Worm (Caenorhabditis elegans) whole organism, mixed stage, embryonic: Measurements from ENCODE around the gene M79.2.

ENCODE experiments used
- M03D4.4 ChIP-seq: sonication (generic microtip); optimal IDR thresholded peaks from 2 replicates; lab custom pipeline; 2017; ENCODE audit warnings: mild to moderate bottlenecking, missing genetic modification characterization, missing compliant biosample characterization
- bed-3 ChIP-seq: fragments of 200-800 bp; sonication (Bioruptor generic); optimal IDR thresholded peaks from 3 replicates; lab custom pipeline; 2018; ENCODE audit warnings: mild to moderate bottlenecking, missing genetic modification characterization, moderate library complexity, missing compliant biosample characterization
- ceh-39 ChIP-seq: fragments of 150-350 bp; optimal IDR thresholded peaks from 2 replicates; lab custom pipeline; 2014; ENCODE audit warnings: missing biosample characterization, missing genetic modification characterization
- ceh-83 ChIP-seq: fragments of 200-800 bp; sonication (Bioruptor generic); optimal IDR thresholded peaks from 2 replicates; lab custom pipeline; 2018; ENCODE audit warnings: mild to moderate bottlenecking, missing genetic modification characterization, missing compliant biosample characterization
- ces-1 ChIP-seq: fragments of 150-350 bp; optimal IDR thresholded peaks from 2 replicates; lab custom pipeline; 2014; ENCODE audit warnings: missing biosample characterization, missing genetic modification reagents, missing genetic modification characterization
- cnd-1 ChIP-seq: fragments of 200-800 bp; sonication (Bioruptor generic); optimal IDR thresholded peaks from 2 replicates; lab custom pipeline; 2018; ENCODE audit warnings: mild to moderate bottlenecking, missing genetic modification characterization, missing compliant biosample characterization
- drap-1 ChIP-seq: fragments of 200-800 bp; sonication (Bioruptor generic); optimal IDR thresholded peaks from 3 replicates; lab custom pipeline; 2018; ENCODE audit warnings: mild to moderate bottlenecking, missing genetic modification characterization, missing compliant biosample characterization
- elt-1 ChIP-seq: sonication (generic microtip); optimal IDR thresholded peaks from 2 replicates; lab custom pipeline; 2017; ENCODE audit warnings: missing genetic modification characterization, mild to moderate bottlenecking, missing compliant biosample characterization, antibody characterized with exemption, moderate library complexity, borderline replicate concordance; ENCODE audit not compliant: insufficient read depth
- flh-1 ChIP-seq: fragments of 200-800 bp; sonication (Bioruptor generic); optimal IDR thresholded peaks from 2 replicates; lab custom pipeline; 2018; ENCODE audit warnings: mild to moderate bottlenecking, missing genetic modification characterization, moderate library complexity, missing compliant biosample characterization
- ham-2 ChIP-seq: fragments of 200-800 bp; sonication (Bioruptor generic); optimal IDR thresholded peaks from 2 replicates; lab custom pipeline; 2018; ENCODE audit warnings: mild to moderate bottlenecking, missing genetic modification characterization, missing compliant biosample characterization
- hlh-1 ChIP-seq: fragments of 150-350 bp; optimal IDR thresholded peaks from 2 replicates; lab custom pipeline; 2014; ENCODE audit warnings: missing biosample characterization, missing genetic modification reagents, missing genetic modification characterization
- lin-13 ChIP-seq: fragments of 150-350 bp; optimal IDR thresholded peaks from 2 replicates; lab custom pipeline; 2014; ENCODE audit warnings: missing biosample characterization, missing genetic modification characterization
- lin-32 ChIP-seq: fragments of 200-800 bp; sonication (Bioruptor generic); optimal IDR thresholded peaks from 2 replicates; lab custom pipeline; 2018; ENCODE audit warnings: mild to moderate bottlenecking, missing genetic modification characterization, missing compliant biosample characterization
- lsy-2 ChIP-seq: fragments of 150-350 bp; optimal IDR thresholded peaks from 2 replicates; lab custom pipeline; 2014; ENCODE audit warnings: missing biosample characterization, missing genetic modification characterization
- mab-5 ChIP-seq: fragments of 150-350 bp; optimal IDR thresholded peaks from 2 replicates; lab custom pipeline; 2014; ENCODE audit warnings: missing biosample characterization, missing genetic modification characterization
- mep-1 ChIP-seq: fragments of 150-350 bp; optimal IDR thresholded peaks from 2 replicates; lab custom pipeline; 2017; ENCODE audit warnings: missing biosample characterization, missing genetic modification reagents, missing genetic modification characterization, inconsistent platforms
- mls-2 ChIP-seq: sonication (generic microtip); optimal IDR thresholded peaks from 2 replicates; lab custom pipeline; 2016; ENCODE audit warnings: mild to moderate bottlenecking, missing genetic modification characterization, moderate library complexity, missing compliant biosample characterization
- nhr-12 ChIP-seq: fragments of 150-350 bp; optimal IDR thresholded peaks from 2 replicates; lab custom pipeline; 2014; ENCODE audit warnings: missing biosample characterization, missing genetic modification characterization
- nhr-2 ChIP-seq: fragments of 150-350 bp; optimal IDR thresholded peaks from 2 replicates; lab custom pipeline; 2014; ENCODE audit warnings: missing biosample characterization, missing genetic modification characterization
- nhr-237 ChIP-seq: fragments of 150-350 bp; optimal IDR thresholded peaks from 2 replicates; lab custom pipeline; 2014; ENCODE audit warnings: missing biosample characterization, missing genetic modification characterization
- nhr-28 ChIP-seq: fragments of 150-350 bp; optimal IDR thresholded peaks from 2 replicates; lab custom pipeline; 2014; ENCODE audit warnings: missing biosample characterization, missing genetic modification characterization
- nhr-76 ChIP-seq: sonication (generic microtip); optimal IDR thresholded peaks from 2 replicates; lab custom pipeline; 2017; ENCODE audit warnings: missing biosample characterization, missing genetic modification characterization
- pha-4 ChIP-seq: fragments of 150-350 bp; optimal IDR thresholded peaks from 2 replicates; lab custom pipeline; 2018; ENCODE audit warnings: missing biosample characterization, missing genetic modification reagents, missing genetic modification characterization
- sem-2 ChIP-seq: fragments of 200-800 bp; sonication (Bioruptor generic); optimal IDR thresholded peaks from 2 replicates; lab custom pipeline; 2018; ENCODE audit warnings: mild to moderate bottlenecking, missing genetic modification characterization, missing compliant biosample characterization
- sptf-1 ChIP-seq: sonication (generic microtip); optimal IDR thresholded peaks from 2 replicates; lab custom pipeline; 2017; ENCODE audit warnings: mild to moderate bottlenecking, missing genetic modification characterization, moderate library complexity, missing compliant biosample characterization
- unc-120 ChIP-seq: sonication (generic microtip); optimal IDR thresholded peaks from 2 replicates; lab custom pipeline; 2017; ENCODE audit warnings: missing genetic modification characterization, missing compliant biosample characterization; ENCODE audit not compliant: poor library complexity, severe bottlenecking
- unc-39 ChIP-seq: fragments of 150-350 bp; optimal IDR thresholded peaks from 2 replicates; lab custom pipeline; 2014; ENCODE audit warnings: missing biosample characterization, missing genetic modification characterization
- unc-62 ChIP-seq: fragments of 150-350 bp; optimal IDR thresholded peaks from 2 replicates; lab custom pipeline; 2014; ENCODE audit warnings: missing biosample characterization, missing genetic modification reagents, missing genetic modification characterization
- zip-8 ChIP-seq: fragments of 150-350 bp; optimal IDR thresholded peaks from 2 replicates; lab custom pipeline; 2014; ENCODE audit warnings: missing biosample characterization, missing genetic modification characterization

The M79.2 gene

DNA sequence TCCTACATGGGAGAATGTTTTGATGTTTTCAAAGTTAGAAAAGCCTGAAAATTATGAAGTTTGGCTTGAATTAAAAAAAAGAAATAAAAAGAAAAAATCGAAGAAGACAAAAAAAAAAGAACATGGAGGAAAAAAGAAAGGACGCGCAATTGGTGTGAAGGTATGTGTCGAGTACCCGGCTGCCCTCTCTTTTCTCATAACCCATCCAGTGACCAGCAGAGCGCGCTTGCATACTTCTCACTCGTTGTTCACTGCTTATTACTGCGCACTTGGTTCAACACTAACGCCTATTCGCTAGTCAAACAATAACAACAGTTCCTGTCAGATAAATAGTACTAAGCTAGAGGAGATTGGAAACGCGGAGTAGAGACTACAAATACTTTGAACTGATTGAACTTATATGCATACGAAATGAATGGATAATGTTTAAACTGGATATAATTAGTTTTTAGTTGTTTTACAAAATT is 4.4 kb downstream of the M79.2 start, which contains the start of gene abl-1:
TSS of gene abl-1 (minus strand) at position 51 of the 467 bp plus-strand sequence.
- TF ChIP-seq drap-1 (GFP tag; lab: Kevin White, UChicago) = no peak
- no peak for TF ChIP-seq zip-8 (tag; lab: Kevin White, UChicago)
- TF ChIP-seq ceh-39 = no peak
- peak; percentile 48 for TF ChIP-seq mep-1 (tag; lab: Kevin White, UChicago)
- no peak for TF ChIP-seq elt-1 (tag; lab: Kevin White, UChicago)
- TF ChIP-seq nhr-2 (tag; lab: Kevin White, UChicago) = peak; percentile 23
- TF ChIP-seq ces-1 (GFP tag; lab: Kevin White, UChicago) = no peak
- TF ChIP-seq M03D4.4 = no peak
- TF ChIP-seq unc-120 (tag; lab: Kevin White, UChicago) = no peak
- no peak for TF ChIP-seq ceh-83 (GFP tag; lab: Kevin White, UChicago)
- TF ChIP-seq nhr-12 (tag; lab: Kevin White, UChicago) = no peak
- TF ChIP-seq sem-2 (GFP tag; lab: Kevin White, UChicago) = no peak
- TF ChIP-seq nhr-237 (tag; lab: Kevin White, UChicago) = no peak
- TF ChIP-seq lin-13 (tag; lab: Kevin White, UChicago) = no peak
- TF ChIP-seq hlh-1 (tag; lab: Kevin White, UChicago) = peak; percentile 42
- no peak for TF ChIP-seq mls-2
- peak; percentile 17 for TF ChIP-seq ham-2 (GFP tag; lab: Kevin White, UChicago)
- TF ChIP-seq bed-3 = no peak
- no peak for TF ChIP-seq unc-62 (GFP tag; lab: Kevin White, UChicago)
- no peak for TF ChIP-seq unc-39
- TF ChIP-seq flh-1 = no peak
- no peak for TF ChIP-seq lin-32 (GFP tag; lab: Kevin White, UChicago)
- no peak for TF ChIP-seq nhr-76 (tag; lab: Kevin White, UChicago)
- peak; percentile 74 for TF ChIP-seq pha-4 (tag; lab: Kevin White, UChicago)

DNA sequence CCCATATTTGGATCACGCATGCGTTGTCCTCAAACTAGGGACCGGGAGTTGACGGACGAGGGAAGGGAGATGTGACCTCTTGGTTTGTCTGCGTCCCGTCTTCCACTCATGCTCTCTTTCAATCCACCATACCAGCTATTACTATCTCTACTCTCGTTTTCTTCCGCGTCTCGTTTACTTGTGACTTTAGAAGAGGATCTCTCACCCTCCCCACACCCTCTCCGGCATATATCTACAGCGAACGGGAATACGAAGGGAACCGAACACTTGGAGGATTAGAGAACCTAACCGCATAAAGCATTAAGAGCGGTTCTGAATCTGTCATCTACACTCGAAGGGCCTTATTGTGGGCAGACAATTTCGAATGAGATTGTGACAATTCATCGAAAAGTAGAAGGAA is 5.5 kb downstream of the M79.2 start:
- TF ChIP-seq ces-1 (GFP tag; lab: Kevin White, UChicago) (peak; percentile 52), nhr-76 (tag; lab: Kevin White, UChicago) (no peak), unc-120 (tag; lab: Kevin White, UChicago) (peak; percentile 30), mep-1 (tag; lab: Kevin White, UChicago) (no peak), flh-1 (no peak), bed-3 (no peak), unc-39 (no peak), ham-2 (GFP tag; lab: Kevin White, UChicago) (peak; percentile 53), nhr-2 (tag; lab: Kevin White, UChicago) (peak; percentile 55), drap-1 (GFP tag; lab: Kevin White, UChicago) (peak; percentile 16)
- TF ChIP-seq, all 35 proteins: peak for 5

DNA sequence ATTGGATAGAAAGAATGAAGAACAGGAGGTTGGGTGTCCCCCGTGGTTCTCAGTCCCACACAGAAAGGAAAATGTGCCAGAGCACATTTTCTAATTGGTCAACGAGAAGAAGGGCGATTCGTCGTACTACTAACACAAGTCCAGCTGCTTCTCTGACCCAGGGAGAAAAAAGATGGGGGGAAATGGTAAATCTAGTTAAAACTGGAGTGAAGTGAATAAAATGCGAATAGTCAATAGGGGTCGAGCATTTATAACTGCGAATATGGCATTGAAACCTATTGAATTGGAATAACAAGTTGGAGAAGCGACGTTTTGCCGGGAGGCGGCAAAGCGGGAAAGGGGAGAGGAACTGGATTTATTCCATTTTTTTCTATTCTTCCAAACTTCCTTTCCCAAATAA is 6.0 kb downstream of the M79.2 start:
- no peak for TF ChIP-seq nhr-28
- peak; percentile 81 for TF ChIP-seq ces-1 (GFP tag; lab: Kevin White, UChicago)
- TF ChIP-seq cnd-1 = peak; percentile 25
- TF ChIP-seq lin-32 (GFP tag; lab: Kevin White, UChicago) = no peak

DNA sequence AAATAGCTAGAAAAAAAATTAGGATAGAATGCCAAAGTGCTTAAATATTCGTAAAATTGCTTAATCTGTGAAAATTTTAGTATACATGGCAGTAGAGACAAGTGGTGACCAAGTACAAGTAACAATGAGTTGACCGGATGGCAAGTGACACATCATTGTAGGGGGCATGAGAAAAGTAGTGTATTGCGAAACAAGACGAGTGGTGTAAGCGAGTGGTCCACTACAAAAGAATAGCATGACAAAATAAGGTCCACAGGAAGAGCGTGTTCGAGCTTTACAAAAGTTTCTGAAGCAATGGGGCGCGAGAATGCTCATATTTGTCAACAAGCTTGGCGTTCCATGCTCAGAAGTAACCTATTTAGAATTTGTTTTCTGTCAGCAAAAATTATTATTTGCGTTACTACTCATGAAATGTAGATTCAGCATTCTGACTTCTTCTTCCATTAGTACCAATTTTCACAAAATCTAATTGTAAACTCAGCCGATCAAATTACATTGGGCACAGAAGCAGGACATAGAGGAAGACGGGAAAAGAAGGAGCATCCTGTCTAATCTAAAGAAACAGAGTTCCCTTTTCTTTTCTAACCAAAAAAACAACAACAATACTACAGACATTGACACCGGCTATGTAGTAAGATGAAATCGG is 8.9 kb downstream of the M79.2 start:
- no peak for TF ChIP-seq nhr-237 (tag; lab: Kevin White, UChicago)
- TF ChIP-seq pha-4 (tag; lab: Kevin White, UChicago) = no peak
- no peak for TF ChIP-seq nhr-76 (tag; lab: Kevin White, UChicago)
- no peak for TF ChIP-seq lin-32 (GFP tag; lab: Kevin White, UChicago)
- TF ChIP-seq lsy-2 (tag; lab: Kevin White, UChicago) = no peak
- TF ChIP-seq ces-1 (GFP tag; lab: Kevin White, UChicago) = peak; percentile 96
- no peak for TF ChIP-seq M03D4.4
- TF ChIP-seq drap-1 (GFP tag; lab: Kevin White, UChicago) = no peak
- no peak for TF ChIP-seq sptf-1
- peak; percentile 10 for TF ChIP-seq nhr-2 (tag; lab: Kevin White, UChicago)
- no peak for TF ChIP-seq mep-1 (tag; lab: Kevin White, UChicago)
- no peak for TF ChIP-seq mab-5 (tag; lab: Kevin White, UChicago)

DNA sequence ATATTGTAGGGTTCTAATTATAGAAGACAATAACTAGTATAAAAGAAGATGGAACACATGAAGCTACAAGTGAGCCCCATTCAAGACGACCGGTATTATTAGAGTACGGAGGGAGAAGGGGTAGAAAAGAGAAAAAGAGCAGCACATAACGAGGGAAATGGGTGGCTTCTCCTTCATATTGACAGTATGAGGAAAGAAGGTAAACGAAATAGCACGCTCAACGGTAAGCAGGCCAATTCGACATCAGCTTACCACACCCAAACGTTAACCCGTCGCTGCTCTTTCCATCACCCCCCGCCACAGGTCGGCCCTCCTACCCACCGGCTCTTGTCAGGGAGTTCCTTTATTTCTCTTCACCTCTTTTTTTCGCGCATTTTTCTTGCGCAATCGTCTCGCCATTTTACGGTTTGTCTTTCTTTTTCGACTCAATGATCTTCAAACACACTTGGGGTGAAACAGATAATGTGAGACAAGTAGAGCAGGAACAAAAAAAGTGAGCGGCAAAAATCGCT is 9.9 kb downstream of the M79.2 start:
- TF ChIP-seq zip-8 (tag; lab: Kevin White, UChicago) = peak; percentile 43
- TF ChIP-seq nhr-28 = no peak
- no peak for TF ChIP-seq unc-62 (GFP tag; lab: Kevin White, UChicago)
- TF ChIP-seq ceh-39 = no peak
- peak; percentile 63 for TF ChIP-seq pha-4 (tag; lab: Kevin White, UChicago)
